Fruit fly (Drosophila melanogaster): ENCODE data around the gene CG10413.

- TF ChIP-seq Sp1 (GFP tag; optimal IDR thresholded peaks at IDR 0.05): no peak
- TF ChIP-seq pan (optimal IDR thresholded peaks at IDR 0.05): no peak
- no peak for TF ChIP-seq ey (GFP tag; optimal IDR thresholded peaks at IDR 0.05)
- TF ChIP-seq br (GFP tag; optimal IDR thresholded peaks at IDR 0.05): no peak
- no peak for TF ChIP-seq Hnf4 (GFP tag; optimal IDR thresholded peaks at IDR 0.05)
- no peak for TF ChIP-seq sv (GFP tag; optimal IDR thresholded peaks at IDR 0.05)
- no peak for TF ChIP-seq GATAd (GFP tag; optimal IDR thresholded peaks at IDR 0.05)
- TF ChIP-seq N (GFP tag; optimal IDR thresholded peaks at IDR 0.05): no peak
Measured at dm6 chr2L:18616019-18616418, 11.0 kb upstream of the CG10413 start, which contains the start of gene IFT46.

Measured in whole organism, wandering third instar larva.